Worm (Caenorhabditis elegans) whole organism, L3 larva: Measurements from ENCODE around the gene Y43F8B.12.

Experiments
- ceh-28 ChIP-seq: fragments of 150-350 bp; optimal IDR thresholded peaks from 2 replicates; lab custom pipeline; 2014; ENCODE audit warnings: missing biosample characterization, missing genetic modification reagents, missing genetic modification characterization
- fkh-2 ChIP-seq: fragments of 150-350 bp; optimal IDR thresholded peaks from 2 replicates; lab custom pipeline; 2014; ENCODE audit warnings: missing biosample characterization, missing genetic modification reagents, missing genetic modification characterization
- pqm-1 ChIP-seq: fragments of 150-350 bp; optimal IDR thresholded peaks from 2 replicates; lab custom pipeline; 2017; ENCODE audit warnings: missing biosample characterization, missing genetic modification characterization, inconsistent platforms
- ztf-11 ChIP-seq: fragments of 150-350 bp; optimal IDR thresholded peaks from 2 replicates; lab custom pipeline; 2014; ENCODE audit warnings: missing biosample characterization, missing genetic modification characterization

DNA sequence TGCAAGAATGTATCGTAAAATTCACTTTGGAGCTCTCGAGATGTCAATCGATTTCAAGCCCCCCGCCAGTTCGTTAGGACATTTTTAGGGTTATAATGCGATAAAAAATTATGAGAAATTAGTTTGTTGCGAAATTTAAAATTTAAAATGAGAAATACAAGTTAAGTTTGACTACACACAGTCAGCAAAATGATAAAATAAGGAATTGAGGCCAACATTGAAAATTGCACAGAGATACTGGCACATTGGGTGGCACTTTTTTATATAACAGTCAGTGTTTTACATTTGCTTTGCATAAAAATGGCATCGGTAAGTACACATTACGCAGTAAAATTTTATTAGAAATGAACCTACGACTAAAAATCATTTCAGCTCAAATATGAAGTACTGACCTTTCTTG is at the start of gene Y43F8B.12:
- no peak for TF ChIP-seq fkh-2 (tag; lab: Kevin White, UChicago)
- no peak for TF ChIP-seq pqm-1 (tag; lab: Kevin White, UChicago)
- no peak for TF ChIP-seq ztf-11 (tag; lab: Kevin White, UChicago)
- no peak for TF ChIP-seq ceh-28 (tag; lab: Kevin White, UChicago)
